Fruit fly (Drosophila melanogaster) S2 (cell line): ENCODE data around the gene CG11317.

Source experiments
- CG8478 ChIP-seq: fragments of >200 bp; optimal IDR thresholded peaks from 2 replicates; lab custom pipeline; 2018
- CTCF ChIP-seq, 2 experiments: fragments of >200 bp; optimal IDR thresholded peaks; 2 replicates each; lab custom pipeline; 2018

DNA sequence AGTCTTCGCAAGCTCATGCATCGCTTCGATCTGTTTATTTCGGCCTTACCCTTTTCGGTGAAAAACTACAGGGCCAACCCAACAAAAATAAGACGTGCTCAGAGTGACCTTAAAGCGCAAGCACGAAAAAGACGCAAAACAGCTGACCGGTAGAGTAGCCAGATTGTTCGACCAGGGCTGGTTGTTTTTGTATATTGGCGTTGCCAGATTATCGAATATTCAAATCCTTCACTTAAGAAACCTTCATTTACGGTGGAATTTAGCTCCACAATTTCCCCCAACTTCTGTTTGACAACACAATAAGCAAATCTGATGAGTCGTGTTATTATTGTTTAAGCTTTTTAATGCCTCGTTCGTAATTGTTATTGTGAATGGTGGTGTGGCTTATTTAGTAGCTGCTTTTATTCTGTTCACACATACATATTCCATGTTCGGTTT lies 43.3 kb downstream of the CG11317 start, which contains the start of gene Chchd3:
- TF ChIP-seq CG8478 = no peak
- TF ChIP-seq CTCF (optimal IDR thresholded peaks at IDR 0.05; lab: Kevin White, UChicago) = peak; percentile 54 to 60
